Worm (Caenorhabditis elegans) whole organism, midembryonic: ENCODE results near the gene srbc-23.

Experiments
- T22C8.4 ChIP-seq: fragments of 200-800 bp; sonication (Bioruptor generic); IDR thresholded peaks from 2 replicates; pipeline ENCODE4 v1.3.6; 2022; ENCODE audit warnings: missing genetic modification characterization, missing compliant biosample characterization
- cog-1 ChIP-seq: sonication (generic microtip); optimal IDR thresholded peaks from 2 replicates; lab custom pipeline; 2016; ENCODE audit warnings: missing genetic modification characterization, missing compliant biosample characterization
- flt-1 ChIP-seq: fragments of 200-800 bp; sonication (Bioruptor generic); IDR thresholded peaks from 2 replicates; pipeline ENCODE4 v1.3.6; 2022; ENCODE audit warnings: missing genetic modification characterization, missing compliant biosample characterization
- klf-2 ChIP-seq: fragments of 200-800 bp; sonication (Bioruptor generic); conservative IDR thresholded peaks from 2 replicates; pipeline ENCODE4 v1.3.6; 2022; ENCODE audit warnings: missing genetic modification reagents, missing genetic modification characterization, missing compliant biosample characterization
- med-1 ChIP-seq: sonication (generic microtip); optimal IDR thresholded peaks from 2 replicates; lab custom pipeline; 2017; ENCODE audit warnings: missing genetic modification characterization, mild to moderate bottlenecking, missing compliant biosample characterization, antibody characterized with exemption, missing genetic modification reagents; ENCODE audit not compliant: insufficient read depth
- ref-1 ChIP-seq: fragments of 200-800 bp; sonication (Bioruptor generic); conservative IDR thresholded peaks from 2 replicates; pipeline ENCODE4 v1.3.6; 2022; ENCODE audit warnings: missing genetic modification reagents, missing genetic modification characterization, missing compliant biosample characterization
- tab-1 ChIP-seq: fragments of 200-800 bp; sonication (Bioruptor generic); IDR thresholded peaks from 2 replicates; pipeline ENCODE4 v1.3.6; 2022; ENCODE audit warnings: missing genetic modification characterization, missing compliant biosample characterization
- ztf-23 ChIP-seq: fragments of 200-800 bp; sonication (Bioruptor generic); IDR thresholded peaks from 2 replicates; pipeline ENCODE4 v1.3.6; 2022; ENCODE audit warnings: missing genetic modification reagents, missing genetic modification characterization, missing compliant biosample characterization
- ztf-29 ChIP-seq: fragments of 200-800 bp; sonication (Bioruptor generic); IDR thresholded peaks from 2 replicates; pipeline ENCODE4 v1.3.6; 2022; ENCODE audit warnings: missing genetic modification reagents, missing genetic modification characterization, missing compliant biosample characterization

The srbc-23 gene

ce11 chrV:2153274-2153673 is at the start of gene srbc-23:
Gene srbc-23, plus strand, starts transcription at chrV:2153574.
- TF ChIP-seq ztf-23 (GFP tag; lab: Robert Waterston, UW) (no peak), ref-1 (GFP tag; lab: Robert Waterston, UW) (no peak), med-1 (GFP tag; lab: Kevin White, UChicago) (no peak), T22C8.4 (GFP tag; lab: Robert Waterston, UW) (no peak), klf-2 (GFP tag; lab: Robert Waterston, UW) (no peak), flt-1 (GFP tag; lab: Robert Waterston, UW) (no peak), tab-1 (no peak), ztf-29 (GFP tag; lab: Robert Waterston, UW) (no peak), cog-1 (tag; lab: Kevin White, UChicago) (no peak)

ce11 chrV:2105976-2106375 is 47.4 kb upstream of the srbc-23 start, which contains the start of gene F22F7.4:
Gene F22F7.4, minus strand, starts transcription at chrV:2106076.
- TF ChIP-seq ref-1 (GFP tag; lab: Robert Waterston, UW) (no peak), T22C8.4 (GFP tag; lab: Robert Waterston, UW) (no peak)

- TF ChIP-seq klf-2 (GFP tag; lab: Robert Waterston, UW) (no peak), flt-1 (GFP tag; lab: Robert Waterston, UW) (no peak), T22C8.4 (GFP tag; lab: Robert Waterston, UW) (no peak), med-1 (GFP tag; lab: Kevin White, UChicago) (no peak), cog-1 (tag; lab: Kevin White, UChicago) (no peak), ztf-29 (GFP tag; lab: Robert Waterston, UW) (no peak), tab-1 (no peak), ztf-23 (GFP tag; lab: Robert Waterston, UW) (no peak), ref-1 (GFP tag; lab: Robert Waterston, UW) (no peak)
Observed at ce11 chrV:2109295-2109694, 44.1 kb upstream of the srbc-23 start, which contains the start of gene ckb-4. Gene ckb-4, minus strand, starts transcription at chrV:2109434.

ce11 chrV:2110368-2110767 is 43.0 kb upstream of the srbc-23 start, which contains the start of gene F22F7.3:
Gene F22F7.3, plus strand, starts transcription at chrV:2110668.
- TF ChIP-seq cog-1 (tag; lab: Kevin White, UChicago) (no peak), ztf-29 (GFP tag; lab: Robert Waterston, UW) (no peak), ref-1 (GFP tag; lab: Robert Waterston, UW) (no peak), flt-1 (GFP tag; lab: Robert Waterston, UW) (no peak), T22C8.4 (GFP tag; lab: Robert Waterston, UW) (no peak), tab-1 (no peak)

- TF ChIP-seq med-1 (GFP tag; lab: Kevin White, UChicago) = no peak
- TF ChIP-seq ztf-29 (GFP tag; lab: Robert Waterston, UW) = no peak
- TF ChIP-seq tab-1 = no peak
- TF ChIP-seq ztf-23 (GFP tag; lab: Robert Waterston, UW) = no peak
- no peak for TF ChIP-seq klf-2 (GFP tag; lab: Robert Waterston, UW)
- TF ChIP-seq cog-1 (tag; lab: Kevin White, UChicago) = no peak
- no peak for TF ChIP-seq ref-1 (GFP tag; lab: Robert Waterston, UW)
- TF ChIP-seq T22C8.4 (GFP tag; lab: Robert Waterston, UW) = no peak
- no peak for TF ChIP-seq flt-1 (GFP tag; lab: Robert Waterston, UW)
Observed at ce11 chrV:2118574-2118973, 34.8 kb upstream of the srbc-23 start, which contains the start of gene bgnt-1.2. Gene bgnt-1.2, minus strand, starts transcription at chrV:2118674.

- TF ChIP-seq T22C8.4 (GFP tag; lab: Robert Waterston, UW) (no peak), tab-1 (no peak), cog-1 (tag; lab: Kevin White, UChicago) (no peak), flt-1 (GFP tag; lab: Robert Waterston, UW) (no peak), med-1 (GFP tag; lab: Kevin White, UChicago) (no peak), ztf-23 (GFP tag; lab: Robert Waterston, UW) (no peak), ztf-29 (GFP tag; lab: Robert Waterston, UW) (no peak), klf-2 (GFP tag; lab: Robert Waterston, UW) (no peak), ref-1 (GFP tag; lab: Robert Waterston, UW) (no peak)
Observed at ce11 chrV:2119529-2119928, 33.8 kb upstream of the srbc-23 start, which contains the start of gene F22F7.11. Gene F22F7.11, plus strand, starts transcription at chrV:2119829.

ce11 chrV:2121910-2122362 is 31.4 kb upstream of the srbc-23 start, which contains the start of gene F22F7.8:
Gene F22F7.8, minus strand, starts transcription at chrV:2121960.
- TF ChIP-seq ztf-29 (GFP tag; lab: Robert Waterston, UW) = no peak

ce11 chrV:2122517-2122916 is 30.9 kb upstream of the srbc-23 start, which contains the start of gene F22F7.2:
Gene F22F7.2, plus strand, starts transcription at chrV:2122782.
- no peak for TF ChIP-seq med-1 (GFP tag; lab: Kevin White, UChicago)
- TF ChIP-seq flt-1 (GFP tag; lab: Robert Waterston, UW) = no peak
- no peak for TF ChIP-seq tab-1
- TF ChIP-seq klf-2 (GFP tag; lab: Robert Waterston, UW) = no peak
- TF ChIP-seq T22C8.4 (GFP tag; lab: Robert Waterston, UW) = no peak
- no peak for TF ChIP-seq ztf-29 (GFP tag; lab: Robert Waterston, UW)
- TF ChIP-seq ztf-23 (GFP tag; lab: Robert Waterston, UW) = no peak

- TF ChIP-seq tab-1 = no peak
- no peak for TF ChIP-seq ref-1 (GFP tag; lab: Robert Waterston, UW)
- no peak for TF ChIP-seq T22C8.4 (GFP tag; lab: Robert Waterston, UW)
- no peak for TF ChIP-seq cog-1 (tag; lab: Kevin White, UChicago)
- no peak for TF ChIP-seq ztf-23 (GFP tag; lab: Robert Waterston, UW)
- TF ChIP-seq ztf-29 (GFP tag; lab: Robert Waterston, UW) = no peak
- no peak for TF ChIP-seq med-1 (GFP tag; lab: Kevin White, UChicago)
- TF ChIP-seq flt-1 (GFP tag; lab: Robert Waterston, UW) = no peak
- TF ChIP-seq klf-2 (GFP tag; lab: Robert Waterston, UW) = no peak
Observed at ce11 chrV:2123164-2123563, 30.2 kb upstream of the srbc-23 start.
